Fruit fly (Drosophila melanogaster) whole organism, wandering third instar larva: Measurements from ENCODE around the gene CG42322.

Experiments used
- CG9705 ChIP-seq: fragments of 200-800 bp; sonication (Bioruptor generic); optimal IDR thresholded peaks from 2 replicates; lab custom pipeline; 2018; ENCODE audit warnings: missing biosample characterization, mild to moderate bottlenecking, missing genetic modification characterization
- Hr78 ChIP-seq: fragments of >200 bp; optimal IDR thresholded peaks from 2 replicates; lab custom pipeline; 2017; ENCODE audit warnings: missing biosample characterization, missing genetic modification characterization
- OdsH ChIP-seq: fragments of 200-800 bp; sonication (Bioruptor generic); optimal IDR thresholded peaks from 2 replicates; lab custom pipeline; 2016; ENCODE audit warnings: missing biosample characterization, mild to moderate bottlenecking, missing genetic modification characterization
- foxo ChIP-seq, 2 experiments: fragments of 200-800 bp; sonication (Bioruptor generic); optimal IDR thresholded peaks; 2 replicates in 1 of 2; 3 replicates in 1 of 2; lab custom pipeline; 2016 to 2017; ENCODE audit warnings: missing biosample characterization in 2 of 2, missing genetic modification characterization in 2 of 2
- h ChIP-seq: fragments of 200-800 bp; sonication (Bioruptor generic); optimal IDR thresholded peaks from 3 replicates; lab custom pipeline; 2016; ENCODE audit warnings: missing biosample characterization, mild to moderate bottlenecking, missing genetic modification characterization
- jim ChIP-seq: fragments of 175-275, 200-325 bp; sonication (Bioruptor generic); optimal IDR thresholded peaks from 2 replicates; lab custom pipeline; 2016; ENCODE audit warnings: missing biosample characterization, mild to moderate bottlenecking, missing genetic modification characterization
- sage ChIP-seq: fragments of 200-800 bp; sonication (Bioruptor generic); optimal IDR thresholded peaks from 2 replicates; lab custom pipeline; 2016; ENCODE audit warnings: missing biosample characterization, mild to moderate bottlenecking, missing genetic modification characterization

dm6 chr3R:20735405-20735804, 4.5 kb upstream of the CG42322 start, which contains the start of gene Cdk2:
- TF ChIP-seq foxo (GFP tag; optimal IDR thresholded peaks at IDR 0.05; lab: Kevin White, UChicago) (peak in 1 of 2 experiments; percentile 21), CG9705 (GFP tag; lab: Kevin White, UChicago) (no peak), Hr78 (no peak), sage (GFP tag; lab: Kevin White, UChicago) (no peak), OdsH (no peak), h (no peak), jim (GFP tag; lab: Kevin White, UChicago) (no peak)
